Worm (Caenorhabditis elegans) whole organism, L4 larva: Measurements from ENCODE around the gene smgl-2.

Source experiments
- D1046.2 ChIP-seq: fragments of 200-800 bp; sonication (Bioruptor generic); IDR thresholded peaks from 2 replicates; pipeline ENCODE4 v1.3.6; 2022; ENCODE audit warnings: missing genetic modification characterization, missing compliant biosample characterization
- F37D6.2 ChIP-seq: sonication (generic microtip); optimal IDR thresholded peaks from 2 replicates; lab custom pipeline; 2016; ENCODE audit warnings: mild to moderate bottlenecking, missing genetic modification characterization, missing compliant biosample characterization
- F49E8.2 ChIP-seq: sonication (generic microtip); optimal IDR thresholded peaks from 2 replicates; lab custom pipeline; 2016; ENCODE audit warnings: missing compliant biosample characterization, mild to moderate bottlenecking, missing genetic modification characterization, borderline replicate concordance
- R02D3.7 ChIP-seq: fragments of 150-350 bp; sonication (generic microtip); optimal IDR thresholded peaks from 3 replicates; lab custom pipeline; 2014; ENCODE audit warnings: missing biosample characterization, missing genetic modification characterization
- Y5F2A.4 ChIP-seq: fragments of 200-800 bp; sonication (Bioruptor generic); optimal IDR thresholded peaks from 2 replicates; lab custom pipeline; 2018; ENCODE audit warnings: mild to moderate bottlenecking, missing genetic modification characterization, missing compliant biosample characterization
- ceh-20 ChIP-seq: fragments of 200-800 bp; sonication (Bioruptor generic); IDR thresholded peaks from 2 replicates; pipeline ENCODE4 v1.3.6; 2022; ENCODE audit warnings: missing genetic modification reagents, missing genetic modification characterization, missing compliant biosample characterization
- ceh-44 ChIP-seq: fragments of 200-800 bp; sonication (Bioruptor generic); IDR thresholded peaks from 2 replicates; pipeline ENCODE4 v1.3.6; 2022; ENCODE audit warnings: missing genetic modification reagents, missing genetic modification characterization, missing compliant biosample characterization
- ceh-62 ChIP-seq: sonication (generic microtip); optimal IDR thresholded peaks from 2 replicates; lab custom pipeline; 2017; ENCODE audit warnings: missing biosample characterization, missing genetic modification characterization
- ctbp-1 ChIP-seq: fragments of 200-800 bp; sonication (Bioruptor generic); IDR thresholded peaks from 2 replicates; pipeline ENCODE4 v1.3.6; 2022; ENCODE audit warnings: missing genetic modification reagents, missing genetic modification characterization, missing compliant biosample characterization
- daf-16 ChIP-seq, 3 experiments: sonication (generic microtip); optimal IDR thresholded peaks; 2 replicates each; lab custom pipeline; 2016 to 2017; ENCODE audit warnings: missing genetic modification characterization in 3 of 3, missing genetic modification reagents in 3 of 3, mild to moderate bottlenecking in 2 of 3, missing compliant biosample characterization in 2 of 3, missing biosample characterization in 1 of 3, moderate library complexity in 1 of 3
- dmd-6 ChIP-seq: fragments of 200-800 bp; sonication (Bioruptor generic); IDR thresholded peaks from 2 replicates; pipeline ENCODE4 v1.3.6; 2022; ENCODE audit warnings: missing genetic modification reagents, missing genetic modification characterization, missing compliant biosample characterization
- dmd-8 ChIP-seq: fragments of 200-800 bp; sonication (Bioruptor generic); IDR thresholded peaks from 2 replicates; pipeline ENCODE4 v1.3.6; 2022; ENCODE audit warnings: missing genetic modification characterization, missing compliant biosample characterization
- dpl-1 ChIP-seq: fragments of 150-350 bp; optimal IDR thresholded peaks from 2 replicates; lab custom pipeline; 2014; ENCODE audit warnings: missing biosample characterization, missing genetic modification reagents, missing genetic modification characterization
- dve-1 ChIP-seq: sonication (generic microtip); optimal IDR thresholded peaks from 2 replicates; lab custom pipeline; 2017; ENCODE audit warnings: antibody characterized with exemption, mild to moderate bottlenecking, missing genetic modification characterization, missing compliant biosample characterization; ENCODE audit not compliant: insufficient read depth
- egl-27 ChIP-seq: sonication (generic microtip); optimal IDR thresholded peaks from 3 replicates; lab custom pipeline; 2017; ENCODE audit warnings: missing biosample characterization, missing genetic modification reagents, missing genetic modification characterization
- gei-8 ChIP-seq: fragments of 200-800 bp; sonication (Bioruptor generic); optimal IDR thresholded peaks from 2 replicates; lab custom pipeline; 2018; ENCODE audit warnings: mild to moderate bottlenecking, missing genetic modification characterization, missing compliant biosample characterization
- lin-38 ChIP-seq: fragments of 200-800 bp; sonication (Bioruptor generic); IDR thresholded peaks from 2 replicates; pipeline ENCODE4 v1.3.6; 2022; ENCODE audit warnings: missing genetic modification reagents, missing genetic modification characterization, missing compliant biosample characterization
- lsy-2 ChIP-seq, 2 experiments: fragments of 150-350 bp in 1 of 2; sonication (generic microtip) in 1 of 2; optimal IDR thresholded peaks; 2 replicates each; lab custom pipeline; 2014 to 2017; ENCODE audit warnings: missing biosample characterization in 2 of 2, missing genetic modification characterization in 2 of 2
- mdt-29 ChIP-seq: fragments of 200-800 bp; sonication (Bioruptor generic); IDR thresholded peaks from 2 replicates; pipeline ENCODE4 v1.3.6; 2022; ENCODE audit warnings: missing genetic modification reagents, missing genetic modification characterization, missing compliant biosample characterization
- mes-2 ChIP-seq: sonication (generic microtip); optimal IDR thresholded peaks from 2 replicates; lab custom pipeline; 2016; ENCODE audit warnings: missing genotype, mild to moderate bottlenecking, missing genetic modification characterization, missing compliant biosample characterization; ENCODE audit not compliant: poor library complexity, severe bottlenecking
- mxl-2 ChIP-seq: fragments of 200-800 bp; sonication (Bioruptor generic); conservative IDR thresholded peaks from 2 replicates; pipeline ENCODE4 v1.3.6; 2022; ENCODE audit warnings: missing genetic modification reagents, missing genetic modification characterization, missing compliant biosample characterization
- mxl-3 ChIP-seq: fragments of 200-800 bp; sonication (Bioruptor generic); optimal IDR thresholded peaks from 2 replicates; lab custom pipeline; 2018; ENCODE audit warnings: mild to moderate bottlenecking, missing genetic modification characterization, missing compliant biosample characterization
- nhr-10 ChIP-seq: fragments of 150-350 bp; optimal IDR thresholded peaks from 2 replicates; lab custom pipeline; 2014; ENCODE audit warnings: missing biosample characterization, missing genetic modification characterization
- nhr-102 ChIP-seq: sonication (generic microtip); optimal IDR thresholded peaks from 2 replicates; lab custom pipeline; 2016; ENCODE audit warnings: mild to moderate bottlenecking, missing genetic modification characterization, moderate library complexity, missing compliant biosample characterization
- nhr-25 ChIP-seq: sonication (generic microtip); optimal IDR thresholded peaks from 2 replicates; lab custom pipeline; 2017; ENCODE audit warnings: missing genetic modification characterization, mild to moderate bottlenecking, missing compliant biosample characterization, antibody characterized with exemption, moderate library complexity, borderline replicate concordance; ENCODE audit not compliant: insufficient read depth
- nhr-28 ChIP-seq: fragments of 150-350 bp; optimal IDR thresholded peaks from 2 replicates; lab custom pipeline; 2014; ENCODE audit warnings: missing biosample characterization, missing genetic modification characterization
- nhr-6 ChIP-seq: fragments of 150-350 bp; optimal IDR thresholded peaks from 2 replicates; lab custom pipeline; 2014; ENCODE audit warnings: missing biosample characterization, missing genetic modification characterization
- php-3 ChIP-seq: fragments of 200-800 bp; sonication (Bioruptor generic); IDR thresholded peaks from 2 replicates; pipeline ENCODE4 v1.3.6; 2022; ENCODE audit warnings: missing genetic modification reagents, missing genetic modification characterization, missing compliant biosample characterization
- pqm-1 ChIP-seq: sonication (generic microtip); optimal IDR thresholded peaks from 2 replicates; lab custom pipeline; 2017; ENCODE audit warnings: missing biosample characterization, missing genetic modification characterization
- rbr-2 ChIP-seq: sonication (generic microtip); optimal IDR thresholded peaks from 2 replicates; lab custom pipeline; 2016; ENCODE audit warnings: missing genotype, missing genetic modification characterization, missing compliant biosample characterization
- skn-1 ChIP-seq: fragments of 150-350 bp; optimal IDR thresholded peaks from 2 replicates; lab custom pipeline; 2014; ENCODE audit warnings: missing biosample characterization, missing genetic modification characterization
- snpc-1.2 ChIP-seq: fragments of 200-800 bp; sonication (Bioruptor generic); IDR thresholded peaks from 2 replicates; pipeline ENCODE4 v1.3.6; 2022; ENCODE audit warnings: missing genetic modification reagents, missing genetic modification characterization, missing compliant biosample characterization
- spr-3 ChIP-seq: fragments of 200-800 bp; sonication (Bioruptor generic); optimal IDR thresholded peaks from 2 replicates; lab custom pipeline; 2018; ENCODE audit warnings: mild to moderate bottlenecking, missing genetic modification characterization, missing compliant biosample characterization
- tra-1 ChIP-seq: fragments of 200-800 bp; sonication (Bioruptor generic); IDR thresholded peaks from 2 replicates; pipeline ENCODE4 v1.3.6; 2022; ENCODE audit warnings: missing genetic modification reagents, missing genetic modification characterization, missing compliant biosample characterization
- vab-7 ChIP-seq: fragments of 200-800 bp; sonication (Bioruptor generic); IDR thresholded peaks from 2 replicates; pipeline ENCODE4 v1.3.6; 2022; ENCODE audit warnings: missing genetic modification reagents, missing genetic modification characterization, missing compliant biosample characterization
- zag-1 ChIP-seq: fragments of 150-350 bp; optimal IDR thresholded peaks from 2 replicates; lab custom pipeline; 2014; ENCODE audit warnings: missing biosample characterization, missing genetic modification characterization
- zip-2 ChIP-seq: fragments of 150-350 bp; optimal IDR thresholded peaks from 2 replicates; lab custom pipeline; 2014; ENCODE audit warnings: missing biosample characterization, missing genetic modification characterization

smgl-2 gene

DNA sequence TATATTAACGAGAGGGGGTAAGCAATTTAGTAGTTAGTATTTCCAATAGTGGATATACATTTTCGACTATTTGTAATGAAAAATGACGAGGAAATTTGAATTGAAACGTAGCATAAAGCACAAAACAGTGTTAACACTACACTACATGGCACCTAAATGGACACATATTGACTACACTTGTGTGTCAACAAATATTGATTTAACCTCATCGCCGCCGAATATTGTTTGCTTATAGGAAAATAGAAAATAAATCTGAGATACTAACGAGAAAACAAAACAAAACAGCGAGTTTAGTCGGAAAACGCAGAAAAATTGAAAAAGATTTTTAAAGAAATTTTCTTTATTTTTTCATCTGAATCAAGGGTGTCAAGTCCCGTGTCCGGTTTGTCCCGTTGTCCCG, 5.3 kb upstream of the smgl-2 start:
- TF ChIP-seq D1046.2 (GFP tag; lab: Robert Waterston, UW) (no peak), lin-38 (GFP tag; lab: Robert Waterston, UW) (no peak), nhr-28 (tag; lab: Kevin White, UChicago) (peak; percentile 30), dmd-8 (GFP tag; lab: Robert Waterston, UW) (no peak), daf-16 (GFP tag; optimal IDR thresholded peaks at IDR 0.05; lab: Kevin White, UChicago) (no peak), daf-16 (tag; optimal IDR thresholded peaks at IDR 0.05; lab: Kevin White, UChicago) (peak; percentile 34), rbr-2 (no peak), ctbp-1 (GFP tag; lab: Robert Waterston, UW) (no peak)
- TF ChIP-seq, all 104 proteins: peak for 2

DNA sequence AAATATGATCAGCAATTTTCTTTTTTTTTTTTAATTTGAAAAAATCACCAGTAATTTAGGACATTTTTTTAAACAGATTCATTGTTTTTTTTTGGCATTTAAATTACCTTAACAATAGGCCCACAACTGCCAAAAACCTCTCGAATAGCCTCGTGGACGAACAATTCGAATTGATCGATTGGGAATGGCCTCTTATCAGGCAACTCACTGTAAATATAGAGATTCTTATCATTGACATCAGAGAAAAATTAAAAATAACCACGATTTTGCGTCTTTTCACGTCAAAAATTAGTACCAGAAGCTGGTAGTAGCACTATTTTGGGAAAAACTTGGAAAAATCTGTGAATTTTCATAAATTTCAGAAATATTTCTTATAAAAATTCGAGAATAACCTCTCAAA, 4.0 kb upstream of the smgl-2 start:
- TF ChIP-seq egl-27 (tag; lab: Kevin White, UChicago) = no peak
- TF ChIP-seq ceh-44 = no peak
- TF ChIP-seq dve-1 (tag; lab: Kevin White, UChicago) = peak; percentile 32
- TF ChIP-seq nhr-28 (tag; lab: Kevin White, UChicago) = peak; percentile 16
- no peak for TF ChIP-seq daf-16 (GFP tag; optimal IDR thresholded peaks at IDR 0.05; lab: Kevin White, UChicago)
- TF ChIP-seq daf-16 (tag; optimal IDR thresholded peaks at IDR 0.05; lab: Kevin White, UChicago) = peak; percentile 57
- no peak for TF ChIP-seq mxl-3 (GFP tag; lab: Kevin White, UChicago)
- TF ChIP-seq mxl-2 (GFP tag; lab: Robert Waterston, UW) = no peak
- TF ChIP-seq R02D3.7 (tag; lab: Kevin White, UChicago) = no peak
- no peak for TF ChIP-seq gei-8
- TF ChIP-seq zag-1 (tag; lab: Kevin White, UChicago) = no peak
- no peak for TF ChIP-seq nhr-10 (tag; lab: Kevin White, UChicago)
- no peak for TF ChIP-seq tra-1 (GFP tag; lab: Robert Waterston, UW)
- no peak for TF ChIP-seq skn-1
- TF ChIP-seq F37D6.2 (tag; lab: Kevin White, UChicago) = no peak
- no peak for TF ChIP-seq Y5F2A.4
- peak; percentile 20 for TF ChIP-seq pqm-1 (tag; lab: Kevin White, UChicago)
- 0 out of 2 replicates have a peak, but pooled peaks have one; percentile 15 for TF ChIP-seq dmd-6 (GFP tag; lab: Robert Waterston, UW)

DNA sequence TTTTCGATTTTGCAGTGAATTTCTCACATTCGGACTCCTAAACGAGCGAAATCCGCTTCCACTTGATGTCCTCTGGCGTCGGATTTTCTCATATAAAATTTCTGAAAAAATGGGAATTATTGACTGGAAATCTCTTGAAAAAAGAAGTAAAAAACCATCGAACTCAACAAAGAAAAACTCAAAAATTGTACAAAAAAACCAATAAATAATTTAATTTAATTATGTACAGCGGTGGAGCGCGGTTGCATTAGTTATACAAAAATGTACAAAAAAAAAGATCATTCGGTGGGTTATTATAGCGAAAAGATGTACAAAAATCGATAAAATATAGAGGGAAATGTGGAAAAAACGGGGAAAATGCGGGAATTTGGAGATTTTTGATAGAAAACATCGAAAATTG, 3.3 kb upstream of the smgl-2 start, which contains the start of gene Y37E11AM.4:
TSS of gene Y37E11AM.4 (minus strand) at position 101 of the 400 bp plus-strand sequence.
- TF ChIP-seq zip-2 (tag; lab: Kevin White, UChicago) (no peak), lsy-2 (tag; optimal IDR thresholded peaks at IDR 0.05; lab: Kevin White, UChicago) (no peak), egl-27 (tag; lab: Kevin White, UChicago) (no peak), snpc-1.2 (no peak), mdt-29 (no peak), mxl-2 (GFP tag; lab: Robert Waterston, UW) (no peak), nhr-28 (tag; lab: Kevin White, UChicago) (no peak), nhr-6 (tag; lab: Kevin White, UChicago) (no peak), ceh-62 (tag; lab: Kevin White, UChicago) (no peak), mxl-3 (GFP tag; lab: Kevin White, UChicago) (no peak), ceh-20 (GFP tag; lab: Robert Waterston, UW) (no peak), vab-7 (GFP tag; lab: Robert Waterston, UW) (no peak), nhr-25 (no peak), nhr-102 (tag; lab: Kevin White, UChicago) (no peak)

DNA sequence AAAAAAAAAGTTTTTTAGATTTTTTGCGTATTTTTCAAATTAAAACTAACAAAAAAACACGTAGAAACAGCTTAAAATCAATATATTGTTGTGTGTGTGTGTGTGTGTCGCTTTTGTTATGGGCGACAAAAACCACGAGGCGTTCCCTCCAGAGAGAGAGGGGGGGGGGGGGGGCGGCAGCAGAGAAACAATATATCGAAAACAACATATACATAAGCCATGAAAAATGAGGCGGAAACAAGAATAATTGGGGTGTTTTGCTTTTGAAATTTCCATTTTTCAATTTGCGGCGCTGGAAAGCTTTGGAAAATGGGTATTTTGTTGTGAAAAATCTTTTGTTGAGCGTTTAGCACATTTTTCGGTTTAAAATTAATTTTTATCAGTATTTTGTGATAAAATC, 603 bp upstream of the smgl-2 start, which contains the start of gene Y37E11AM.2:
TSS of gene Y37E11AM.2 (minus strand) at position 101 of the 400 bp plus-strand sequence.
- TF ChIP-seq mes-2 (tag; lab: Kevin White, UChicago) (no peak), php-3 (GFP tag; lab: Robert Waterston, UW) (no peak), F49E8.2 (tag; lab: Kevin White, UChicago) (no peak), spr-3 (GFP tag; lab: Kevin White, UChicago) (no peak), dpl-1 (GFP tag; lab: Kevin White, UChicago) (no peak), mdt-29 (no peak), nhr-6 (tag; lab: Kevin White, UChicago) (no peak)
